Worm (Caenorhabditis elegans): ENCODE data around the gene clip-1.

clip-1 gene

ce11 chrIII:9269012-9269471 lies at the start of gene clip-1:
TSS of gene clip-1 (minus strand) at chrIII:9269062.
- TF ChIP-seq fkh-10 (GFP tag; optimal IDR thresholded peaks at IDR 0.05) (no peak), pqm-1 (tag; optimal IDR thresholded peaks at IDR 0.05) (no peak), irx-1 (tag; optimal IDR thresholded peaks at IDR 0.05) (no peak), jun-1 (tag; optimal IDR thresholded peaks at IDR 0.05) (no peak), lin-14 (GFP tag; optimal IDR thresholded peaks at IDR 0.05) (peak; percentile 68), unc-30 (tag; optimal IDR thresholded peaks at IDR 0.05) (no peak), nhr-28 (tag; optimal IDR thresholded peaks at IDR 0.05) (no peak), pag-3 (tag; optimal IDR thresholded peaks at IDR 0.05; ENCODE audit: borderline replicate concordance, insufficient read depth) (peak; percentile 44), ceh-90 (tag; optimal IDR thresholded peaks at IDR 0.05) (no peak), unc-62 (GFP tag; optimal IDR thresholded peaks at IDR 0.05) (no peak), tbx-2 (tag; optimal IDR thresholded peaks at IDR 0.05) (peak; percentile 21), ceh-8 (GFP tag; optimal IDR thresholded peaks at IDR 0.05) (no peak), C34B4.2 (tag; optimal IDR thresholded peaks at IDR 0.05) (no peak), fkh-8 (tag; optimal IDR thresholded peaks at IDR 0.05) (no peak), alr-1 (tag; optimal IDR thresholded peaks at IDR 0.05; ENCODE audit: borderline replicate concordance) (no peak), nhr-47 (tag; optimal IDR thresholded peaks at IDR 0.05) (peak; percentile 19), elt-3 (tag; optimal IDR thresholded peaks at IDR 0.05) (peak in 5 of 6 experiments; percentile 40 to 74 (median 50)), mep-1 (tag; optimal IDR thresholded peaks at IDR 0.05) (peak; percentile 20), hlh-4 (tag; optimal IDR thresholded peaks at IDR 0.05) (no peak), snu-23 (GFP tag; optimal IDR thresholded peaks at IDR 0.05) (peak; percentile 53), F16B12.6 (tag; optimal IDR thresholded peaks at IDR 0.05) (no peak), unc-130 (tag; optimal IDR thresholded peaks at IDR 0.05) (peak; percentile 40), unc-98 (GFP tag; IDR thresholded peaks at IDR 0.05) (no peak), lin-35 (GFP tag; optimal IDR thresholded peaks at IDR 0.05) (peak in 1 of 2 experiments; percentile 71), ztf-4 (tag; optimal IDR thresholded peaks at IDR 0.05) (no peak), nhr-11 (tag; optimal IDR thresholded peaks at IDR 0.05) (no peak), unc-86 (tag; optimal IDR thresholded peaks at IDR 0.05) (no peak), dpl-1 (GFP tag; optimal IDR thresholded peaks at IDR 0.05) (peak in 1 of 3 experiments; percentile 29), nhr-19 (GFP tag; conservative IDR thresholded peaks at IDR 0.05) (no peak), blmp-1 (tag; optimal IDR thresholded peaks at IDR 0.05) (peak; percentile 76), snpc-4 (tag; optimal IDR thresholded peaks at IDR 0.05) (no peak), dsc-1 (tag; optimal IDR thresholded peaks at IDR 0.05) (no peak), nhr-20 (tag; optimal IDR thresholded peaks at IDR 0.05) (peak; percentile 52), nhr-71 (tag; optimal IDR thresholded peaks at IDR 0.05) (peak; percentile 53), ceh-88 (GFP tag; IDR thresholded peaks at IDR 0.05) (no peak), sup-37 (GFP tag; optimal IDR thresholded peaks at IDR 0.05) (no peak), nhr-237 (tag; optimal IDR thresholded peaks at IDR 0.05) (peak; percentile 14), lir-3 (tag; optimal IDR thresholded peaks at IDR 0.05; ENCODE audit: poor library complexity) (peak; percentile 16), lsy-2 (tag; optimal IDR thresholded peaks at IDR 0.05) (peak in 1 of 2 experiments; percentile 44), efl-1 (optimal IDR thresholded peaks at IDR 0.05) (peak; percentile 18 to 22), efl-1 (GFP tag; optimal IDR thresholded peaks at IDR 0.05 in 1 of 2) (no peak), sox-4 (tag; optimal IDR thresholded peaks at IDR 0.05) (no peak), hlh-17 (GFP tag; optimal IDR thresholded peaks at IDR 0.05; ENCODE audit: borderline replicate concordance) (no peak), C04F5.9 (tag; optimal IDR thresholded peaks at IDR 0.05) (no peak), mdl-1 (tag; optimal IDR thresholded peaks at IDR 0.05) (peak in 1 of 2 experiments; percentile 21), nhr-12 (tag; optimal IDR thresholded peaks at IDR 0.05) (no peak), C16A3.4 (tag; optimal IDR thresholded peaks at IDR 0.05) (no peak), ceh-63 (GFP tag; optimal IDR thresholded peaks at IDR 0.05) (no peak), zip-4 (GFP tag; optimal IDR thresholded peaks at IDR 0.05) (no peak), nhr-90 (tag; optimal IDR thresholded peaks at IDR 0.05; ENCODE audit: poor library complexity) (peak; percentile 11), nhr-85 (tag) (peak; percentile 74)

Data from whole organism, L1 larva.